Fruit fly (Drosophila melanogaster) whole organism, larva: Measurements from ENCODE around the gene Polr2I.

ENCODE experiments used
- noc ChIP-seq: fragments of 200-800 bp; sonication (Bioruptor generic); optimal IDR thresholded peaks from 3 replicates; lab custom pipeline; 2019; ENCODE audit warnings: missing biosample characterization, mild to moderate bottlenecking, missing genetic modification characterization, moderate library complexity

Polr2I gene

DNA sequence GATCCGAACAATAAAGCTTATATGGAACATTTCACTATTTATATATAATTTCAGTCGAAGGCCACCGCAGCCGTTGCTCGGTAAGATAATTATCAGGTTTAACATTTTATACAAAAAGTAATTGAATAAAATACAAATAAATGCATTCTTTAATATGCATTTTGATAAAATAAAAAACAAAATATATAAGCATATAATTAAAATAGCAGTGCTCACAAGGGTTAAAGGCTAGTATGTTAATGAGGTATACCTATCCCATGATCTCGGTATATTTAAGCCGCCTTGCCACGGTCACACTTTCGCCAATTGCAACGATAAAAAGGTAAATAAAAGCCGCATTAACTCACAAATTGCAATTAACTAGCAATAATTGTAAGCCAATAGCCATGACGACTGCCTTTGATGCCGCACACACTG is at the start of gene Polr2I:
Polr2I (plus strand) TSS at position 289 of the 417 bp plus-strand sequence.
- peak; percentile 12 for TF ChIP-seq noc (tag; lab: Kevin White, UChicago)

DNA sequence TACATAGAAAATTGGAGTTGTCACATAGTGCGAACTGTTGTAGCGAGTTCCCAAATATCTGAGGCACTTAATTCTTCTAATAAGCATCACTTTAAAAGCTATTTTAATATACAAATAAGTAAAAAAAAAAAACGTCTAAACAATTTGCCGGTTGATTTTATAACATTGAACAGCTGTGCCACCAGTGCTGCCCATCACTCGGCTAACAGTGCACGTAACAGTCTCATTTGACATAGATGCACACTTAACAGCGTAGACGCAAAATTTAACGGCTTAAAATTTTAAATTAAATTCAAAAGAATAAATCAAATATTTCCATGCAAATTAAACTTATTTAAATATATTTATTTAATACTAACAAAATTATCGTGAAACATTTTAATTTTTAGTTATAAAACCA is 49.1 kb upstream of the Polr2I start, which contains the start of gene MetRS-m:
MetRS-m (minus strand) TSS at position 171 of the 400 bp plus-strand sequence.
- no peak for TF ChIP-seq noc (tag; lab: Kevin White, UChicago)

DNA sequence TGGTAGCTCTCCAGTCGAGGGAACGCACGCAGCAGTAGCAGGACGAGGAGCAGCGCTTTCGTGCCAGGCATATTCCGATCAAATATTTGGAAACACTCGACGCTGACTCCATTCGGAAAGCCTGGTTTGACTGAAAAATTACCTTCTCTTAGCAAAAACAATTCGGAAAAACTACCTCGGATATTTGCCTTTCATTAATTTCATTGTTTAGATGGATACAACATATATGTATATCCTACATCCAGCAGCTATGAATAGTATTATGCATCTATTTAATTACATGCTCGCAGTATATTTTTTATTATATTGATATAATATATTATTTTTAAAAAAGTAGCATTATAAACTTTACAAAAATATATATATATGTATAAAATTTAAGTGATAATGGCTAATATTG is 47.8 kb upstream of the Polr2I start, which contains the start of gene CG14840:
CG14840 (minus strand) TSS at position 101 of the 400 bp plus-strand sequence.
- TF ChIP-seq noc (tag; lab: Kevin White, UChicago): no peak

dm6 chr3R:14262087-14262486 is 46.8 kb upstream of the Polr2I start, which contains the start of the genes CG14839 and CG14841:
TSS of gene CG14839 (plus strand) at chr3R:14262387.
TSS of gene CG14841 (minus strand) at chr3R:14262418.
- no peak for TF ChIP-seq noc (tag; lab: Kevin White, UChicago)

dm6 chr3R:14275519-14276172 is 33.2 kb upstream of the Polr2I start:
- TF ChIP-seq noc (tag; lab: Kevin White, UChicago): no peak

- TF ChIP-seq noc (tag; lab: Kevin White, UChicago): no peak
These were observed 30.9 kb upstream of the Polr2I start for dm6 chr3R:14277894-14278522.

- TF ChIP-seq noc (tag; lab: Kevin White, UChicago): no peak
These were observed 30.2 kb upstream of the Polr2I start for dm6 chr3R:14278523-14279303.

DNA sequence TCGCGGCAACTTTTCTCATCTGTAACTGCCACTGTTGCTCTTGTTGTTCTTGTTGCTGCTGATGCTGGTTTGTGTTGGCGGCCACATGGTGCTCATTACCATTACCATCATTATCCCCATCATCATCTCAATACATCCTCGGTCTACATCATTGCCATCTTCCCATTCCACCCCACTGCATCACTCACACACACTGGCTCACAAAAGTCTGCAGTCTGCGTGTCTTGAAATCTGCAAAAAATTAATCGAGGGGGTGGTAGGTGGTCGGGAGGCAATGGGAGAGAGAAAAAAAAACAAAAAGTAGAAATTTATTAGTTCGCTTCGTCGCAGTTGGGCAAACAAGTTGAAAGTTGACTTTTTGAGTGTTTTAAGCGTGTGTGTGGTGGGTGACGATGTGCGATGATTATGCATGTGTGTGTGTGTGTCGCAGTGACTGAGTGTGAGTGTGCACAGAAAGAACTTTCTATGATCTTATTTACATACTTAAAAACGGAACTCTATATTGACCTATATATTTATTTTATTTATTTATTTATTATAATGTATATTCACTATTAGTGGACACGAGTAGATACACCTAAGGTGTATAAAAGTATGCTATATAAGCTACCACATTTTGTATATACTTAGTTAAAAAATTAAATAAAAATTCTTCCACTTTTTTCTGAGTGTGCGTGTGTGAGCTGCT is 29.4 kb upstream of the Polr2I start:
- no peak for TF ChIP-seq noc (tag; lab: Kevin White, UChicago)

DNA sequence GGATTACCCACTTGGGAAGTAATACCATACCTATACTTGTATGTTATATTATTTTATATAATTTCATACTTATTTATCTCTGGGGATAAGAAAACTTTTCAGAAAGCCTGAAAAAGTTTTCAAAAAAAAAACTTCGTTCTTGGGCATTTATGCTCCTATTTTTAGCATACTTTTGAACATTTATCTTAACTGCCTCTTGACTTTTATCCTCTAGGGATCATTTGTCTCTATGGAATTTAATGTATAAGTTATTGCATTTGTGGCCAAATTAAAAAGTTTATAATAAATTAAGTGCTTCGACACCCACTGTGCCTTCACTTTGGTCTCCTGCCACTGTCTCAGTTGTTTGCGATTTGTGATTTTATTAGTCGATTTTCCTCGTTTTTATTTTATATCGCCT is 28.6 kb upstream of the Polr2I start:
- TF ChIP-seq noc (tag; lab: Kevin White, UChicago): no peak

DNA sequence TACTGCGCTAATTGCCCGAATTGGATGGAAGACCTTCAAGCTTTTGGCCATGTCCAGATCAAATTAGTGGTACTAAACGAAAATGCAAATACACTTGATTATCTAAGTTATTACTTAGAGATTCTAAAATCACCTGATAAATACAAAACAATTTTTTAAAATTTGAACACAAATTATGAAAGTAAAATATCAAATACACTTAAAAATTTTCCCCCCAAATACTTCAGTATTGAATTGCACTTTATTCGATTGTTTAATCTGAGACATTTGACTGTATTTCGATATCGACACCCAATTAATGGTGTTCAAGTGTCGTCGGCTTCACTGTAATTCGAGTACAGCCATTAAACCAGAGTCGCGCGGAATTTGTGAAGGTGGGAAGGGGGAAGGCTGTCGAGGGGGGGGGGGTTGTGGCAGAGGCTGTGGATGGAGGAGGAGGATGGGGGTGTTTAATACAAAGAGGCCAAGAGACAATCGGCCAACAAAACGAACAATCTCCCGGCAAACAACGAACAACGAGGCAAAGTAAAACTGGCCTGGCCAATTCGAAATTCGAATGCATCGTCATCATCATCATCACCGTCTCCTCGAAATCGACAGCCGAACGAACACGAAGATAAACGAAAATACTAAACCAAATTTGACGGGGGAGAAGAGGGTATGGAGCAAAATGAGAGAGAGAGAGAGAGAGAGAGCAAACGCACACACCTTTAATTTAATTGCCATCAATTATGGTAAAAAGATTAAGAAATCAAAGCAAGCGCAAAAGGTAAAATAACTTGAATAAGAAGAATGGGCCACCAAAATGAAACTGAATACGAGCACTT is 26.5 kb upstream of the Polr2I start:
- TF ChIP-seq noc (tag; lab: Kevin White, UChicago): no peak

DNA sequence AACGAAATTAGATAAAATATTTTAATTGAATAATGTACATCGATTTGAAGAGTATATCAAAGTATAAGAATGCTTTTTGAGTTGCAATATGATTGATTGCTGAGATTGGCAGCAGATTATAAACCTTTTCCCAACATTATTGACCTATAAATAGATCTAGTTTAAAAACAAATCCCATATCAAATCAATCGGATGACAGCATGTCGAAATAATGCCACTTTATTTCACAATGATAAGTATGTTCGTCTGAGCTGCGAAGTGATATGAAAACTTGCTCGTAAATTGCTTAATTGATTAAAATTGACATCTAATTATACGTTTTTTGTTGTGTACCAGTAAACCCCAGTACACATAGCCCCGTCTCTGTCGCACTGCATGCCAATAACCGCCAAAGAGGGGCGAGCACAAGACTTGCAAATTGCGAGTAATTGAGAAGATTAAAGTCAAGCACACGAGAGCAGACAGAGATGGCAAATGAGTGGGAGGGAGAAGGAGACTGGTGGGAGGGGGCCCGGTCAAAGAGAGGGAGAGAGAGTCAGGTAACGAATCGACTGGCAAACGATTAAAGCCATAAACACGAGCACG is 25.8 kb upstream of the Polr2I start:
- TF ChIP-seq noc (tag; lab: Kevin White, UChicago): peak; percentile 24

dm6 chr3R:14283754-14284421 is 25.0 kb upstream of the Polr2I start:
- peak; percentile 99 for TF ChIP-seq noc (tag; lab: Kevin White, UChicago)

DNA sequence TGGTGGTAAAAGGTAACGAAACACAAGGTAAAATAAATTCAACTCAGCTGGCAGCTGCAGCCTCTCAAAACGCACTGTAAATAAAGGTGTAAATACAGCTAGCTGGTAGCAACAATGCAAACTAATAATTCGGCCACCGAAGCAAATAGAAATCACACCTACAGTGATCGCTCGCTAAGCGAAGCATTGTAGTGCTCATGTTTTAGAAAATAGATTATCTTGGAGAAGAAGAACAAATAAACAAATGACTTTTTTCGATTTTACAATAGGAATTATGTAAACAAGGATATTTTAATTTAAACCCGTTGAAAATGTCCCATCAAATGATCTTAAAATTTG is 24.5 kb upstream of the Polr2I start:
- no peak for TF ChIP-seq noc (tag; lab: Kevin White, UChicago)
